Worm (Caenorhabditis elegans) whole organism, L4/young adult: Measurements from ENCODE around the gene Y55F3BR.10.

Experiments used
- W03F9.2 ChIP-seq: fragments of 150-350 bp; optimal IDR thresholded peaks from 2 replicates; lab custom pipeline; 2014; ENCODE audit warnings: missing biosample characterization, missing genetic modification characterization
- dao-5 ChIP-seq: sonication (generic microtip); optimal IDR thresholded peaks from 2 replicates; lab custom pipeline; 2016; ENCODE audit warnings: missing genotype, missing genetic modification characterization, moderate library complexity, missing compliant biosample characterization
- him-1 ChIP-seq: sonication (generic microtip); optimal IDR thresholded peaks from 2 replicates; lab custom pipeline; 2016; ENCODE audit warnings: missing genotype, missing genetic modification reagents, missing genetic modification characterization, missing compliant biosample characterization

ce11 chrIV:829691-830090 lies 2.5 kb upstream of the Y55F3BR.10 start:
- TF ChIP-seq him-1 (tag; lab: Kevin White, UChicago), result no peak
- no peak for TF ChIP-seq W03F9.2
- TF ChIP-seq dao-5 (tag; lab: Kevin White, UChicago), result no peak
